Worm (Caenorhabditis elegans) whole organism, L3 larva: ENCODE measurements around the gene ccar-1.

Experiments used
- ZK546.5 ChIP-seq: sonication (generic microtip); optimal IDR thresholded peaks from 2 replicates; lab custom pipeline; 2017; ENCODE audit warnings: missing biosample characterization, missing genetic modification characterization
- aly-2 ChIP-seq: fragments of 150-350 bp; optimal IDR thresholded peaks from 2 replicates; lab custom pipeline; 2014; ENCODE audit warnings: missing biosample characterization, missing genetic modification characterization
- ama-1 ChIP-seq: fragments of 150-350 bp; optimal IDR thresholded peaks from 2 replicates; lab custom pipeline; 2018
- ceh-16 ChIP-seq: sonication (generic microtip); optimal IDR thresholded peaks from 2 replicates; lab custom pipeline; 2017; ENCODE audit warnings: missing biosample characterization, missing genetic modification characterization
- ceh-28 ChIP-seq: fragments of 150-350 bp; optimal IDR thresholded peaks from 2 replicates; lab custom pipeline; 2014; ENCODE audit warnings: missing biosample characterization, missing genetic modification reagents, missing genetic modification characterization
- ceh-82 ChIP-seq: fragments of 150-350 bp; optimal IDR thresholded peaks from 2 replicates; lab custom pipeline; 2014; ENCODE audit warnings: missing biosample characterization, missing genetic modification characterization
- ceh-9 ChIP-seq: sonication (generic microtip); optimal IDR thresholded peaks from 2 replicates; lab custom pipeline; 2018; ENCODE audit warnings: missing biosample characterization, missing genetic modification characterization
- egl-27 ChIP-seq: sonication (generic microtip); optimal IDR thresholded peaks from 4 replicates; lab custom pipeline; 2017; ENCODE audit warnings: missing biosample characterization, missing genetic modification reagents, missing genetic modification characterization
- elt-1 ChIP-seq: fragments of 150-350 bp; optimal IDR thresholded peaks from 2 replicates; lab custom pipeline; 2014; ENCODE audit warnings: missing biosample characterization, missing genetic modification characterization
- elt-2 ChIP-seq: sonication (generic microtip); optimal IDR thresholded peaks from 2 replicates; lab custom pipeline; 2016; ENCODE audit warnings: missing genetic modification reagents, mild to moderate bottlenecking, missing genetic modification characterization, missing compliant biosample characterization
- eor-1 ChIP-seq, 2 experiments: fragments of 150-350 bp; optimal IDR thresholded peaks; 2 replicates each; lab custom pipeline; 2014 to 2018; ENCODE audit warnings: missing biosample characterization in 2 of 2, missing genetic modification characterization in 2 of 2
- fkh-2 ChIP-seq: fragments of 150-350 bp; optimal IDR thresholded peaks from 2 replicates; lab custom pipeline; 2014; ENCODE audit warnings: missing biosample characterization, missing genetic modification reagents, missing genetic modification characterization
- fos-1 ChIP-seq: fragments of 150-350 bp; optimal IDR thresholded peaks from 2 replicates; lab custom pipeline; 2014; ENCODE audit warnings: missing biosample characterization, missing genetic modification characterization
- jun-1 ChIP-seq: fragments of 150-350 bp; optimal IDR thresholded peaks from 2 replicates; lab custom pipeline; 2014; ENCODE audit warnings: missing biosample characterization, missing genetic modification reagents, missing genetic modification characterization
- lin-15B ChIP-seq: fragments of 150-350 bp; optimal IDR thresholded peaks from 2 replicates; lab custom pipeline; 2014; ENCODE audit warnings: missing biosample characterization, missing genetic modification characterization
- lin-39 ChIP-seq: fragments of 150-350 bp; optimal IDR thresholded peaks from 2 replicates; lab custom pipeline; 2018; ENCODE audit warnings: missing biosample characterization, missing genetic modification reagents, missing genetic modification characterization
- lsy-12 ChIP-seq: sonication (generic microtip); optimal IDR thresholded peaks from 2 replicates; lab custom pipeline; 2016; ENCODE audit warnings: mild to moderate bottlenecking, missing genetic modification characterization, missing compliant biosample characterization
- mdl-1 ChIP-seq: fragments of 150-350 bp; optimal IDR thresholded peaks from 2 replicates; lab custom pipeline; 2014; ENCODE audit warnings: missing biosample characterization, missing genetic modification characterization
- nfya-1 ChIP-seq: sonication (generic microtip); optimal IDR thresholded peaks from 2 replicates; lab custom pipeline; 2017; ENCODE audit warnings: missing genetic modification characterization, mild to moderate bottlenecking, missing compliant biosample characterization, antibody characterized with exemption, moderate library complexity; ENCODE audit not compliant: insufficient read depth
- nhr-11 ChIP-seq: fragments of 150-350 bp; optimal IDR thresholded peaks from 2 replicates; lab custom pipeline; 2014; ENCODE audit warnings: missing biosample characterization, missing genetic modification characterization
- nhr-12 ChIP-seq: fragments of 150-350 bp; optimal IDR thresholded peaks from 2 replicates; lab custom pipeline; 2014; ENCODE audit warnings: missing biosample characterization, missing genetic modification characterization
- nhr-237 ChIP-seq: fragments of 150-350 bp; optimal IDR thresholded peaks from 2 replicates; lab custom pipeline; 2014; ENCODE audit warnings: missing biosample characterization, missing genetic modification characterization
- nhr-25 ChIP-seq: sonication (generic microtip); optimal IDR thresholded peaks from 2 replicates; lab custom pipeline; 2017; ENCODE audit warnings: missing biosample characterization, missing genetic modification characterization
- nhr-28 ChIP-seq: fragments of 150-350 bp; optimal IDR thresholded peaks from 2 replicates; lab custom pipeline; 2014; ENCODE audit warnings: missing biosample characterization, missing genetic modification characterization
- nhr-43 ChIP-seq: sonication (generic microtip); optimal IDR thresholded peaks from 2 replicates; lab custom pipeline; 2016; ENCODE audit warnings: mild to moderate bottlenecking, missing genetic modification characterization, missing compliant biosample characterization; ENCODE audit not compliant: poor library complexity, severe bottlenecking
- nhr-67 ChIP-seq: fragments of 150-350 bp; optimal IDR thresholded peaks from 2 replicates; lab custom pipeline; 2014; ENCODE audit warnings: missing biosample characterization, missing genetic modification characterization
- nhr-76 ChIP-seq: fragments of 150-350 bp; sonication (generic microtip); optimal IDR thresholded peaks from 5 replicates; lab custom pipeline; 2014; ENCODE audit warnings: missing biosample characterization, missing genetic modification characterization
- nhr-77 ChIP-seq: fragments of 150-350 bp; optimal IDR thresholded peaks from 2 replicates; lab custom pipeline; 2014; ENCODE audit warnings: missing biosample characterization, missing genetic modification characterization
- pha-4 ChIP-seq: fragments of 150-350 bp; optimal IDR thresholded peaks from 2 replicates; lab custom pipeline; 2014; ENCODE audit warnings: missing biosample characterization, missing genetic modification reagents, missing genetic modification characterization
- pqm-1 ChIP-seq: fragments of 150-350 bp; optimal IDR thresholded peaks from 2 replicates; lab custom pipeline; 2017; ENCODE audit warnings: missing biosample characterization, missing genetic modification characterization, inconsistent platforms
- sea-2 ChIP-seq: fragments of 150-350 bp; sonication (generic microtip); optimal IDR thresholded peaks from 4 replicates; lab custom pipeline; 2014; ENCODE audit warnings: missing biosample characterization, missing genetic modification reagents, missing genetic modification characterization
- snpc-4 ChIP-seq: fragments of 150-350 bp; optimal IDR thresholded peaks from 2 replicates; lab custom pipeline; 2014; ENCODE audit warnings: missing biosample characterization, missing genetic modification characterization
- unc-39 ChIP-seq: sonication (generic microtip); optimal IDR thresholded peaks from 4 replicates; lab custom pipeline; 2017; ENCODE audit warnings: missing biosample characterization, missing genetic modification characterization
- zag-1 ChIP-seq: fragments of 150-350 bp; optimal IDR thresholded peaks from 2 replicates; lab custom pipeline; 2014; ENCODE audit warnings: missing biosample characterization, missing genetic modification characterization
- ztf-11 ChIP-seq: fragments of 150-350 bp; optimal IDR thresholded peaks from 2 replicates; lab custom pipeline; 2014; ENCODE audit warnings: missing biosample characterization, missing genetic modification characterization
- ztf-4 ChIP-seq: fragments of 150-350 bp; optimal IDR thresholded peaks from 2 replicates; lab custom pipeline; 2014; ENCODE audit warnings: missing biosample characterization, missing genetic modification characterization

Gene ccar-1

ce11 chrIV:14070992-14071289 lies 407 bp upstream of the ccar-1 start (continued):
- TF ChIP-seq pqm-1 (tag; lab: Kevin White, UChicago) (no peak), ceh-28 (tag; lab: Kevin White, UChicago) (peak; percentile 49), nhr-43 (tag; lab: Kevin White, UChicago) (peak; percentile 78), ceh-9 (tag; lab: Kevin White, UChicago) (no peak), pha-4 (tag; lab: Kevin White, UChicago) (peak; percentile 95), ZK546.5 (tag; lab: Kevin White, UChicago) (no peak), ceh-82 (tag; lab: Kevin White, UChicago) (no peak), sea-2 (GFP tag; lab: Kevin White, UChicago) (no peak), mdl-1 (tag; lab: Kevin White, UChicago) (no peak), ztf-11 (tag; lab: Kevin White, UChicago) (no peak), aly-2 (tag; lab: Kevin White, UChicago) (no peak), fkh-2 (no peak), nhr-76 (tag; lab: Kevin White, UChicago) (no peak), nhr-67 (tag; lab: Kevin White, UChicago) (no peak), elt-1 (tag; lab: Kevin White, UChicago) (peak; percentile 8)
- TF ChIP-seq, all 47 proteins: peak for 20

ce11 chrIV:14072011-14072649 lies 782 bp downstream of the ccar-1 start:
- TF ChIP-seq mdl-1 (tag; lab: Kevin White, UChicago) (no peak), nhr-67 (tag; lab: Kevin White, UChicago) (no peak), ama-1 (lab: Kevin White, UChicago) (peak; percentile 90), nhr-76 (tag; lab: Kevin White, UChicago) (no peak), sea-2 (GFP tag; lab: Kevin White, UChicago) (no peak), fkh-2 (no peak), lin-39 (tag; lab: Kevin White, UChicago) (no peak), ztf-11 (tag; lab: Kevin White, UChicago) (no peak), elt-2 (tag; lab: Kevin White, UChicago) (peak; percentile 1), unc-39 (no peak), jun-1 (tag; lab: Kevin White, UChicago) (no peak)
- TF ChIP-seq, all 47 proteins: peak for 2

ce11 chrIV:14074456-14074855 lies 3.1 kb downstream of the ccar-1 start:
- no peak for TF ChIP-seq nfya-1 (tag; lab: Kevin White, UChicago)
- TF ChIP-seq ceh-16 (tag; lab: Kevin White, UChicago) = no peak

- TF ChIP-seq fos-1 (tag; lab: Kevin White, UChicago) (no peak), mdl-1 (tag; lab: Kevin White, UChicago) (no peak), nhr-28 (tag; lab: Kevin White, UChicago) (no peak), egl-27 (tag; lab: Kevin White, UChicago) (no peak), nhr-77 (tag; lab: Kevin White, UChicago) (no peak), ceh-16 (tag; lab: Kevin White, UChicago) (no peak), sea-2 (GFP tag; lab: Kevin White, UChicago) (no peak), ZK546.5 (tag; lab: Kevin White, UChicago) (no peak), elt-2 (tag; lab: Kevin White, UChicago) (no peak), ceh-9 (tag; lab: Kevin White, UChicago) (no peak), lsy-12 (tag; lab: Kevin White, UChicago) (no peak), nhr-43 (tag; lab: Kevin White, UChicago) (no peak), fkh-2 (no peak), nhr-12 (tag; lab: Kevin White, UChicago) (no peak)
Measured at ce11 chrIV:14077135-14077534, 5.8 kb downstream of the ccar-1 start, which contains the start of gene cfp-1. cfp-1 (plus strand) TSS chrIV:14077435.

ce11 chrIV:14082956-14083355 lies 11.6 kb downstream of the ccar-1 start:
- TF ChIP-seq nhr-25 (tag; lab: Kevin White, UChicago) (no peak), elt-1 (tag; lab: Kevin White, UChicago) (peak; percentile 4)

ce11 chrIV:14083505-14083904 lies 12.2 kb downstream of the ccar-1 start, which contains the start of gene F52B11.2:
F52B11.2 (plus strand) TSS chrIV:14083568.
- no peak for TF ChIP-seq egl-27 (tag; lab: Kevin White, UChicago)
- no peak for TF ChIP-seq mdl-1 (tag; lab: Kevin White, UChicago)
- TF ChIP-seq pqm-1 (tag; lab: Kevin White, UChicago) = no peak
- TF ChIP-seq snpc-4 (tag; lab: Kevin White, UChicago) = no peak
- TF ChIP-seq zag-1 (tag; lab: Kevin White, UChicago) = no peak
- TF ChIP-seq nhr-11 (tag; lab: Kevin White, UChicago) = no peak
- no peak for TF ChIP-seq lin-15B (tag; lab: Kevin White, UChicago)
- no peak for TF ChIP-seq nhr-43 (tag; lab: Kevin White, UChicago)
- no peak for TF ChIP-seq nhr-76 (tag; lab: Kevin White, UChicago)
- TF ChIP-seq nhr-28 (tag; lab: Kevin White, UChicago) = no peak
- TF ChIP-seq fkh-2 = no peak
- TF ChIP-seq lsy-12 (tag; lab: Kevin White, UChicago) = no peak
- no peak for TF ChIP-seq ztf-4 (tag; lab: Kevin White, UChicago)
- no peak for TF ChIP-seq eor-1 (tag; optimal IDR thresholded peaks at IDR 0.05; lab: Kevin White, UChicago)
- no peak for TF ChIP-seq nhr-237
